Worm (Caenorhabditis elegans) whole organism, mixed stage, embryonic: ENCODE results near the gene ins-17.

ENCODE experiments used
- blmp-1 ChIP-seq: fragments of 150-350 bp; optimal IDR thresholded peaks from 2 replicates; lab custom pipeline; 2014; ENCODE audit warnings: missing biosample characterization, missing genetic modification characterization
- elt-3 ChIP-seq: fragments of 150-350 bp; optimal IDR thresholded peaks from 2 replicates; lab custom pipeline; 2014; ENCODE audit warnings: missing biosample characterization, missing genetic modification characterization
- lsy-2 ChIP-seq: fragments of 150-350 bp; optimal IDR thresholded peaks from 2 replicates; lab custom pipeline; 2014; ENCODE audit warnings: missing biosample characterization, missing genetic modification characterization
- mab-5 ChIP-seq: fragments of 150-350 bp; optimal IDR thresholded peaks from 2 replicates; lab custom pipeline; 2014; ENCODE audit warnings: missing biosample characterization, missing genetic modification characterization
- mep-1 ChIP-seq: fragments of 150-350 bp; optimal IDR thresholded peaks from 2 replicates; lab custom pipeline; 2017; ENCODE audit warnings: missing biosample characterization, missing genetic modification reagents, missing genetic modification characterization, inconsistent platforms
- mls-2 ChIP-seq: sonication (generic microtip); optimal IDR thresholded peaks from 2 replicates; lab custom pipeline; 2016; ENCODE audit warnings: mild to moderate bottlenecking, missing genetic modification characterization, moderate library complexity, missing compliant biosample characterization
- nhr-28 ChIP-seq: fragments of 150-350 bp; optimal IDR thresholded peaks from 2 replicates; lab custom pipeline; 2014; ENCODE audit warnings: missing biosample characterization, missing genetic modification characterization
- nhr-76 ChIP-seq: sonication (generic microtip); optimal IDR thresholded peaks from 2 replicates; lab custom pipeline; 2017; ENCODE audit warnings: missing biosample characterization, missing genetic modification characterization
- pha-4 ChIP-seq: fragments of 150-350 bp; optimal IDR thresholded peaks from 2 replicates; lab custom pipeline; 2018; ENCODE audit warnings: missing biosample characterization, missing genetic modification reagents, missing genetic modification characterization
- sem-2 ChIP-seq: fragments of 200-800 bp; sonication (Bioruptor generic); optimal IDR thresholded peaks from 2 replicates; lab custom pipeline; 2018; ENCODE audit warnings: mild to moderate bottlenecking, missing genetic modification characterization, missing compliant biosample characterization
- snpc-4 ChIP-seq: fragments of 150-350 bp; optimal IDR thresholded peaks from 2 replicates; lab custom pipeline; 2014; ENCODE audit warnings: missing biosample characterization, missing genetic modification characterization
- sptf-1 ChIP-seq: sonication (generic microtip); optimal IDR thresholded peaks from 2 replicates; lab custom pipeline; 2017; ENCODE audit warnings: mild to moderate bottlenecking, missing genetic modification characterization, moderate library complexity, missing compliant biosample characterization
- unc-39 ChIP-seq: fragments of 150-350 bp; optimal IDR thresholded peaks from 2 replicates; lab custom pipeline; 2014; ENCODE audit warnings: missing biosample characterization, missing genetic modification characterization
- unc-62 ChIP-seq: fragments of 150-350 bp; optimal IDR thresholded peaks from 2 replicates; lab custom pipeline; 2014; ENCODE audit warnings: missing biosample characterization, missing genetic modification reagents, missing genetic modification characterization

DNA sequence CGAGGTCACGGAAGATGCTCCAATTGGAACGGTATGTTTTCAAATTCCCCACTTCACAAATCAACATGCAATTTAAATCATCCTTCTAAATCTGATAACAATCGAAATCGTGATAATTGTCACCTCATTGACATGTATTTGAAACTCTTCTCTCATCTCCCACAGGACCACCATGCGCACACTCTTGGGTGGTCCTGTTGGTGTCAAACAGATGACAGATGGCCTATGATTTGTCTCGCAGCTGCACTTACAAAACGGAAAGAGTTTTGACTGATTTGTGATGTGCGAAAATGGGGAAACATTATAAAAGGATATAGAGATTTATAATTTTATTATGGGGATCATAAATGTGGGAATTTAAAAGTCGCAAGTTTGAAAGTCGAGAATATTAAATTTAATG is 46.0 kb upstream of the ins-17 start:
- no peak for TF ChIP-seq blmp-1 (tag; lab: Kevin White, UChicago)
- TF ChIP-seq unc-39 (tag; lab: Kevin White, UChicago), result no peak
- TF ChIP-seq pha-4 (tag; lab: Kevin White, UChicago), result no peak
- TF ChIP-seq lsy-2 (tag; lab: Kevin White, UChicago), result no peak
- no peak for TF ChIP-seq elt-3 (tag; lab: Kevin White, UChicago)
- TF ChIP-seq mls-2 (tag; lab: Kevin White, UChicago), result no peak
- TF ChIP-seq nhr-28, result no peak
- peak; percentile 61 for TF ChIP-seq unc-62
- no peak for TF ChIP-seq mep-1 (tag; lab: Kevin White, UChicago)
- no peak for TF ChIP-seq mab-5 (tag; lab: Kevin White, UChicago)
- no peak for TF ChIP-seq sptf-1
- no peak for TF ChIP-seq sem-2 (GFP tag; lab: Kevin White, UChicago)
- no peak for TF ChIP-seq snpc-4 (tag; lab: Kevin White, UChicago)
- TF ChIP-seq nhr-76 (tag; lab: Kevin White, UChicago), result no peak
